Worm (Caenorhabditis elegans) whole organism, L4 larva: ENCODE results near the gene fos-1.

Experiments
- F49E8.2 ChIP-seq: sonication (generic microtip); optimal IDR thresholded peaks from 2 replicates; lab custom pipeline; 2016; ENCODE audit warnings: missing compliant biosample characterization, mild to moderate bottlenecking, missing genetic modification characterization, borderline replicate concordance
- T20F7.1 ChIP-seq: fragments of 200-800 bp; sonication (Bioruptor generic); optimal IDR thresholded peaks from 2 replicates; lab custom pipeline; 2018; ENCODE audit warnings: mild to moderate bottlenecking, missing genetic modification characterization, missing compliant biosample characterization
- T26A8.4 ChIP-seq: fragments of 200-800 bp; sonication (Bioruptor generic); IDR thresholded peaks from 2 replicates; pipeline ENCODE4 v1.3.6; 2022; ENCODE audit warnings: missing genetic modification characterization, missing compliant biosample characterization
- aha-1 ChIP-seq: fragments of 150-350 bp; peaks from one replicate; lab custom pipeline; 2014; ENCODE audit warnings: missing biosample characterization, missing genetic modification characterization
- arid-1 ChIP-seq: fragments of 200-800 bp; sonication (Bioruptor generic); conservative IDR thresholded peaks from 2 replicates; pipeline ENCODE4 v1.3.6; 2022; ENCODE audit warnings: missing genetic modification reagents, missing genetic modification characterization, missing compliant biosample characterization
- ceh-32 ChIP-seq: sonication (generic microtip); optimal IDR thresholded peaks from 2 replicates; lab custom pipeline; 2016; ENCODE audit warnings: mild to moderate bottlenecking, missing genetic modification characterization, missing compliant biosample characterization; ENCODE audit not compliant: poor library complexity
- ceh-44 ChIP-seq: fragments of 200-800 bp; sonication (Bioruptor generic); IDR thresholded peaks from 2 replicates; pipeline ENCODE4 v1.3.6; 2022; ENCODE audit warnings: missing genetic modification reagents, missing genetic modification characterization, missing compliant biosample characterization
- ceh-62 ChIP-seq: sonication (generic microtip); optimal IDR thresholded peaks from 2 replicates; lab custom pipeline; 2017; ENCODE audit warnings: missing biosample characterization, missing genetic modification characterization
- duxl-1 ChIP-seq: sonication (generic microtip); optimal IDR thresholded peaks from 2 replicates; lab custom pipeline; 2016; ENCODE audit warnings: mild to moderate bottlenecking, missing genetic modification characterization, moderate library complexity, missing compliant biosample characterization; ENCODE audit not compliant: poor library complexity
- dve-1 ChIP-seq: sonication (generic microtip); optimal IDR thresholded peaks from 2 replicates; lab custom pipeline; 2017; ENCODE audit warnings: antibody characterized with exemption, mild to moderate bottlenecking, missing genetic modification characterization, missing compliant biosample characterization; ENCODE audit not compliant: insufficient read depth
- egl-43 ChIP-seq: fragments of 200-800 bp; sonication (Bioruptor generic); IDR thresholded peaks from 2 replicates; pipeline ENCODE4 v1.3.6; 2022; ENCODE audit warnings: missing genetic modification reagents, missing genetic modification characterization, missing compliant biosample characterization
- hif-1 ChIP-seq, 2 experiments: sonication (generic microtip); optimal IDR thresholded peaks; 2 replicates each; lab custom pipeline; 2016 to 2017; ENCODE audit warnings: missing compliant biosample characterization in 2 of 2, missing genetic modification characterization in 2 of 2, missing genetic modification reagents in 2 of 2, missing genotype in 2 of 2, mild to moderate bottlenecking in 1 of 2
- hlh-11 ChIP-seq: fragments of 200-800 bp; sonication (Bioruptor generic); optimal IDR thresholded peaks from 2 replicates; lab custom pipeline; 2018; ENCODE audit warnings: mild to moderate bottlenecking, missing genetic modification characterization, missing compliant biosample characterization
- jun-1 ChIP-seq: fragments of 150-350 bp; optimal IDR thresholded peaks from 2 replicates; lab custom pipeline; 2014; ENCODE audit warnings: missing biosample characterization, missing genetic modification reagents, missing genetic modification characterization
- lin-38 ChIP-seq: fragments of 200-800 bp; sonication (Bioruptor generic); IDR thresholded peaks from 2 replicates; pipeline ENCODE4 v1.3.6; 2022; ENCODE audit warnings: missing genetic modification reagents, missing genetic modification characterization, missing compliant biosample characterization
- lir-3 ChIP-seq: sonication (generic microtip); optimal IDR thresholded peaks from 2 replicates; lab custom pipeline; 2016; ENCODE audit warnings: mild to moderate bottlenecking, missing genetic modification characterization, missing compliant biosample characterization
- lsy-2 ChIP-seq, 2 experiments: fragments of 150-350 bp in 1 of 2; sonication (generic microtip) in 1 of 2; optimal IDR thresholded peaks; 2 replicates each; lab custom pipeline; 2014 to 2017; ENCODE audit warnings: missing biosample characterization in 2 of 2, missing genetic modification characterization in 2 of 2
- madf-5 ChIP-seq, 2 experiments: fragments of 200-800 bp; sonication (Bioruptor generic); IDR thresholded peaks; 2 replicates each; pipeline ENCODE4 v1.3.6; 2022; ENCODE audit warnings: missing compliant biosample characterization in 2 of 2, missing genetic modification characterization in 2 of 2
- mdt-29 ChIP-seq: fragments of 200-800 bp; sonication (Bioruptor generic); IDR thresholded peaks from 2 replicates; pipeline ENCODE4 v1.3.6; 2022; ENCODE audit warnings: missing genetic modification reagents, missing genetic modification characterization, missing compliant biosample characterization
- mep-1 ChIP-seq: fragments of 150-350 bp; sonication (generic microtip); optimal IDR thresholded peaks from 3 replicates; lab custom pipeline; 2014; ENCODE audit warnings: missing biosample characterization, missing genetic modification characterization
- mes-2 ChIP-seq: sonication (generic microtip); optimal IDR thresholded peaks from 2 replicates; lab custom pipeline; 2016; ENCODE audit warnings: missing genotype, mild to moderate bottlenecking, missing genetic modification characterization, missing compliant biosample characterization; ENCODE audit not compliant: poor library complexity, severe bottlenecking
- nhr-25 ChIP-seq: sonication (generic microtip); optimal IDR thresholded peaks from 2 replicates; lab custom pipeline; 2017; ENCODE audit warnings: missing genetic modification characterization, mild to moderate bottlenecking, missing compliant biosample characterization, antibody characterized with exemption, moderate library complexity, borderline replicate concordance; ENCODE audit not compliant: insufficient read depth
- nhr-28 ChIP-seq: fragments of 150-350 bp; optimal IDR thresholded peaks from 2 replicates; lab custom pipeline; 2014; ENCODE audit warnings: missing biosample characterization, missing genetic modification characterization
- nhr-41 ChIP-seq: fragments of 200-800 bp; sonication (Bioruptor generic); IDR thresholded peaks from 2 replicates; pipeline ENCODE4 v1.3.6; 2022; ENCODE audit warnings: missing genetic modification reagents, missing genetic modification characterization, missing compliant biosample characterization
- nhr-76 ChIP-seq: fragments of 150-350 bp; optimal IDR thresholded peaks from 2 replicates; lab custom pipeline; 2014; ENCODE audit warnings: missing biosample characterization, missing genetic modification characterization
- pha-4 ChIP-seq, 2 experiments: fragments of 150-350 bp in 1 of 2; fragments of 200-800 bp in 1 of 2; sonication (Bioruptor generic) in 1 of 2; IDR thresholded peaks in 1 of 2; optimal IDR thresholded peaks in 1 of 2; 2 replicates each; pipeline versions ENCODE4 v1.3.6 to Lab custom; 2014 to 2022; ENCODE audit warnings: missing genetic modification characterization in 2 of 2, missing genetic modification reagents in 2 of 2, missing biosample characterization in 1 of 2, missing compliant biosample characterization in 1 of 2
- pqm-1 ChIP-seq: sonication (generic microtip); optimal IDR thresholded peaks from 2 replicates; lab custom pipeline; 2017; ENCODE audit warnings: missing biosample characterization, missing genetic modification characterization
- snpc-1.2 ChIP-seq: fragments of 200-800 bp; sonication (Bioruptor generic); IDR thresholded peaks from 2 replicates; pipeline ENCODE4 v1.3.6; 2022; ENCODE audit warnings: missing genetic modification reagents, missing genetic modification characterization, missing compliant biosample characterization
- unc-62 ChIP-seq, 3 experiments: fragments of 150-350 bp in 1 of 3; sonication (generic microtip); optimal IDR thresholded peaks in 2 of 3; peaks in 1 of 3; 1 replicate in 1 of 3; 2 replicates in 2 of 3; lab custom pipeline; 2014 to 2017; ENCODE audit warnings: missing biosample characterization in 3 of 3, missing genetic modification characterization in 3 of 3, missing genetic modification reagents in 3 of 3, missing genotype in 1 of 3
- zfp-3 ChIP-seq: fragments of 200-800 bp; sonication (Bioruptor generic); conservative IDR thresholded peaks from 2 replicates; pipeline ENCODE4 v1.3.6; 2022; ENCODE audit warnings: missing genetic modification reagents, missing genetic modification characterization, missing compliant biosample characterization

Gene fos-1

ce11 chrV:6010642-6011041, 7.2 kb downstream of the fos-1 start (continued):
- TF ChIP-seq unc-62 (GFP tag; optimal IDR thresholded peaks at IDR 0.05 in 1 of 2; lab: Kevin White, UChicago) (peak in 1 of 2 experiments; percentile 92), unc-62 (tag; optimal IDR thresholded peaks at IDR 0.05; lab: Kevin White, UChicago) (no peak), nhr-76 (no peak), nhr-41 (GFP tag; lab: Robert Waterston, UW) (no peak), mes-2 (tag; lab: Kevin White, UChicago) (peak; percentile 14)
- TF ChIP-seq, all 104 proteins: peak for 6

ce11 chrV:6012401-6012800, 9.0 kb downstream of the fos-1 start:
- no peak for TF ChIP-seq mes-2 (tag; lab: Kevin White, UChicago)
- peak; percentile 32 for TF ChIP-seq T20F7.1 (GFP tag; lab: Kevin White, UChicago)
- peak; percentile 20 for TF ChIP-seq pqm-1
- TF ChIP-seq ceh-32 (tag; lab: Kevin White, UChicago) = no peak
- TF ChIP-seq lsy-2 (tag; optimal IDR thresholded peaks at IDR 0.05; lab: Kevin White, UChicago) = peak in 1 of 2 experiments; percentile 29
- peak; percentile 83 for TF ChIP-seq aha-1 (tag; lab: Kevin White, UChicago)
- TF ChIP-seq madf-5 (GFP tag; IDR thresholded peaks at IDR 0.05; lab: Robert Waterston, UW) = no peak
- no peak for TF ChIP-seq zfp-3 (GFP tag; lab: Robert Waterston, UW)
- TF ChIP-seq dve-1 (tag; lab: Kevin White, UChicago) = peak; percentile 19
- TF ChIP-seq nhr-28 (tag; lab: Kevin White, UChicago) = no peak
- peak; percentile 28; the same call in 1 of the 2 replicates for TF ChIP-seq mdt-29 (GFP tag; lab: Robert Waterston, UW)
- TF ChIP-seq hif-1 (tag; optimal IDR thresholded peaks at IDR 0.05; lab: Kevin White, UChicago) = no peak

DNA sequence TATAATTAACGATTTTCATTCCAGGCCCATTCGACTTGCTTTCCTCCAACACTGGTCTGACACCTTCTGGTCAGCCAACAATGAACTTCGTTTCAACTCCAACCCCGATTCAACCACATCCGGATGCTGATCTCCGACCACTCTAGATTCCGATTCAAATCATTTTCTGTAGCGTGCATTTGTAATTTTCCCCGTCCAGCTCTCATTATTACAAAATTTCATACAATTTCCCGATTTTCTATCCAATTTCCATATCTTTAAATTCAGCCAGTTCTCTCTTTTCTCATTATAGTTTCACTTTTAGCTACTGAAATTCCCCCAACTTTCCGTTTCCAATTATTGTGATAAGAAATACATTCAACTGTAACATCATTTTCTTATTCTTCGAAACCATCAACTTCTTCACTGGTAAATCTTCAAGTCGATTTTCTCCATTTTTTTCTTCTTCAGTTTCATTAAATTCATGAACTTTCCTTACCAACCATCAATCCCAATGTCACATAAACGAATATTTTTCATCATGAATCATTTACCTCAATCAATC, 12.2 kb downstream of the fos-1 start:
- TF ChIP-seq egl-43 (GFP tag; lab: Robert Waterston, UW) (peak; percentile 22; the same call in 1 of the 2 replicates), nhr-25 (tag; lab: Kevin White, UChicago) (no peak), mep-1 (tag; lab: Kevin White, UChicago) (peak; percentile 40), F49E8.2 (tag; lab: Kevin White, UChicago) (peak; percentile 31), lin-38 (GFP tag; lab: Robert Waterston, UW) (peak; percentile 44), T20F7.1 (GFP tag; lab: Kevin White, UChicago) (no peak), duxl-1 (tag; lab: Kevin White, UChicago) (no peak), snpc-1.2 (peak; percentile 46; the same call in 1 of the 2 replicates), ceh-44 (no peak), pha-4 (GFP tag; IDR thresholded peaks at IDR 0.05; lab: Robert Waterston, UW) (peak; percentile 9; the same call in 1 of the 2 replicates), pha-4 (tag; optimal IDR thresholded peaks at IDR 0.05; lab: Kevin White, UChicago) (no peak), lir-3 (tag; lab: Kevin White, UChicago) (no peak), arid-1 (GFP tag; lab: Robert Waterston, UW) (peak; percentile 9; the same call in 1 of the 2 replicates), T26A8.4 (GFP tag; lab: Robert Waterston, UW) (no peak)
- TF ChIP-seq, all 104 proteins: peak for 7

DNA sequence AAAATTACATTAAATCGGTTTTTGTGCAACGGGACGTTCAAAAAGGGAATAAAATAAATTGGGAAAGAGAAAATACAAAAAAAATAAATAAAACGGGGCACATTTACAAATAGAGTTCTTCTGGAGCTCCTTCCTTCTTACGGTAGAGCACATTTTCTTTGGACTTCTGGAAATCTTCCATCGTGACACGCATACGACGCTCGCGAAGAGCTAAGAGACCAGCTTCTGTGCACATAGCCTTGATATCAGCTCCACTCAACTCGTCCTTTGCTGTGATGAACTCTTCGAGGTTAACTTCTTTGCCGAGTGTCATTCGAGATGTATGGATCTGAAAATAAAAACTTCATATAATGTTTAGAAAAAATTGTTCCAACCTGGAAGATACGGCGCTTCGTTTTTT, 12.7 kb downstream of the fos-1 start:
- TF ChIP-seq T20F7.1 (GFP tag; lab: Kevin White, UChicago) (peak; percentile 48), hlh-11 (peak; percentile 3), jun-1 (tag; lab: Kevin White, UChicago) (peak; percentile 59), F49E8.2 (tag; lab: Kevin White, UChicago) (no peak), ceh-62 (tag; lab: Kevin White, UChicago) (no peak), aha-1 (tag; lab: Kevin White, UChicago) (peak; percentile 15)
